Worm (Caenorhabditis elegans): Measurements from ENCODE around the gene F47B8.14.

DNA sequence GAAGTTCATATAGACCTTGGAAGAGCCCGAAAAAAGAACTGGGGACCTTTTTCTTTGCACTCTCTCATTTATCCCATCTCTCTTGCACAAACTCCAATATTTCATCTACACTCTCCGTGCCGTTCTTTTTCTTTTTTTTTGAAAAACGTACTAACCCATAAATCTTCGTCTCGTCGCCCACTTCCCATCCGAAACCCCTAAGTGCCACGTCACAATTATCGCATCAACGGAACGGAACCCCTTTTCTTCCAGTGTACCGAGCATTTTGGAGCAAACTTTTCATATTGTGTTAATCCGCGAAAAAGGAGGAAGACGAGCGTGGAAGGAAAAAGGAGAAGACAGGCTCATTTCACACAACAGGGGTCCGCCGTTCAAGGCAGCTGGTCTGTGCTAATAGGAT, 49.1 kb downstream of the F47B8.14 start:
- TF ChIP-seq zag-1 (tag; optimal IDR thresholded peaks at IDR 0.05): no peak
- TF ChIP-seq ceh-63 (GFP tag; optimal IDR thresholded peaks at IDR 0.05): no peak
- no peak for TF ChIP-seq mab-9 (GFP tag; IDR thresholded peaks at IDR 0.05)
- TF ChIP-seq mdl-1 (tag; optimal IDR thresholded peaks at IDR 0.05): no peak
- TF ChIP-seq irx-1 (tag; optimal IDR thresholded peaks at IDR 0.05): no peak
- no peak for TF ChIP-seq isw-1 (GFP tag; IDR thresholded peaks at IDR 0.05)
- no peak for TF ChIP-seq nhr-12 (tag; optimal IDR thresholded peaks at IDR 0.05)
- no peak for TF ChIP-seq nhr-84 (tag; optimal IDR thresholded peaks at IDR 0.05)
- no peak for TF ChIP-seq nhr-76 (tag; optimal IDR thresholded peaks at IDR 0.05)
- TF ChIP-seq Y116A8C.19 (tag; optimal IDR thresholded peaks at IDR 0.05; ENCODE audit: borderline replicate concordance): no peak
- no peak for TF ChIP-seq dpl-1 (GFP tag; optimal IDR thresholded peaks at IDR 0.05)
- TF ChIP-seq lsy-2 (tag; optimal IDR thresholded peaks at IDR 0.05): no peak

All from whole organism, L1 larva.